Worm (Caenorhabditis elegans) whole organism, L3 larva: ENCODE results near the gene math-48.

Source experiments
- ceh-28 ChIP-seq: fragments of 150-350 bp; optimal IDR thresholded peaks from 2 replicates; lab custom pipeline; 2014; ENCODE audit warnings: missing biosample characterization, missing genetic modification reagents, missing genetic modification characterization
- ceh-9 ChIP-seq: sonication (generic microtip); optimal IDR thresholded peaks from 2 replicates; lab custom pipeline; 2018; ENCODE audit warnings: missing biosample characterization, missing genetic modification characterization
- nhr-11 ChIP-seq: fragments of 150-350 bp; optimal IDR thresholded peaks from 2 replicates; lab custom pipeline; 2014; ENCODE audit warnings: missing biosample characterization, missing genetic modification characterization
- nhr-77 ChIP-seq: fragments of 150-350 bp; optimal IDR thresholded peaks from 2 replicates; lab custom pipeline; 2014; ENCODE audit warnings: missing biosample characterization, missing genetic modification characterization
- skn-1 ChIP-seq: fragments of 150-350 bp; optimal IDR thresholded peaks from 2 replicates; lab custom pipeline; 2014; ENCODE audit warnings: missing biosample characterization, missing genetic modification characterization
- unc-62 ChIP-seq: fragments of 150-350 bp; sonication (generic microtip); optimal IDR thresholded peaks from 4 replicates; lab custom pipeline; 2014; ENCODE audit warnings: missing biosample characterization, missing genetic modification reagents, missing genetic modification characterization

ce11 chrII:1924459-1924858 is 21.9 kb downstream of the math-48 start, which contains the start of gene F52C6.3:
- TF ChIP-seq nhr-11 (tag; lab: Kevin White, UChicago): no peak
- no peak for TF ChIP-seq ceh-9 (tag; lab: Kevin White, UChicago)
- no peak for TF ChIP-seq unc-62
- TF ChIP-seq nhr-77 (tag; lab: Kevin White, UChicago): no peak
- no peak for TF ChIP-seq ceh-28 (tag; lab: Kevin White, UChicago)
- TF ChIP-seq skn-1 (tag; lab: Kevin White, UChicago): no peak
